Worm (Caenorhabditis elegans) whole organism, L4/young adult: ENCODE measurements around the gene F58E2.3.

Experiments
- W03F9.2 ChIP-seq: fragments of 150-350 bp; optimal IDR thresholded peaks from 2 replicates; lab custom pipeline; 2014; ENCODE audit warnings: missing biosample characterization, missing genetic modification characterization
- him-1 ChIP-seq: sonication (generic microtip); optimal IDR thresholded peaks from 2 replicates; lab custom pipeline; 2016; ENCODE audit warnings: missing genotype, missing genetic modification reagents, missing genetic modification characterization, missing compliant biosample characterization

- TF ChIP-seq him-1 (tag; lab: Kevin White, UChicago) (no peak), W03F9.2 (no peak)
Measured at ce11 chrIV:3491477-3491876, 24.2 kb downstream of the F58E2.3 start, which contains the start of gene srz-78.
